In genomic region chr2L:13382351-13383029, dm6 we compare ENCODE assay signal across 4 fruit fly cellular contexts.
A peak's percentile ranks its signal among the peaks of the same experiment; 100 is the strongest.
TF ChIP-seq lines count a peak whose summit lies in the region.

TSS of gene loqs (plus strand) at chr2L:13382652.

- no peak for TF ChIP-seq CTCF in whole organism, embryonic (GFP tag; optimal IDR thresholded peaks at IDR 0.05; lab: Kevin White, UChicago)

TF ChIP-seq in whole organism, adult, 20 proteins besides CTCF, POLR2A, EP300 and RAD21:
- TF ChIP-seq CG1620 (GFP tag; optimal IDR thresholded peaks at IDR 0.05; lab: Kevin White, UChicago): peak; percentile 60
- TF ChIP-seq bab1 (GFP tag; optimal IDR thresholded peaks at IDR 0.05; lab: Kevin White, UChicago): peak; percentile 64
- TF ChIP-seq CG7101 (tag; optimal IDR thresholded peaks at IDR 0.05; lab: Kevin White, UChicago): peak; percentile 49
- peak; percentile 56 for TF ChIP-seq CG14711 (tag; optimal IDR thresholded peaks at IDR 0.05; lab: Kevin White, UChicago)
- TF ChIP-seq cnc (optimal IDR thresholded peaks at IDR 0.05; lab: Kevin White, UChicago): no peak

TF ChIP-seq in whole organism, embryonic, 481 proteins besides CTCF, POLR2A, EP300 and RAD21 (continues in another document):
- no peak for TF ChIP-seq CG9817 (tag; optimal IDR thresholded peaks at IDR 0.05; lab: Kevin White, UChicago)
- TF ChIP-seq HLH4C (GFP tag; IDR thresholded peaks at IDR 0.05; lab: Robert Waterston, UW; ENCODE audit: partially characterized antibody): 0 out of 3 replicates have a peak, but pooled peaks have one; percentile 46
- no peak for TF ChIP-seq tio (GFP tag; optimal IDR thresholded peaks at IDR 0.05; lab: Kevin White, UChicago)
- TF ChIP-seq CG1832 (GFP tag; optimal IDR thresholded peaks at IDR 0.05; lab: Kevin White, UChicago): no peak
- TF ChIP-seq row (GFP tag; IDR thresholded peaks at IDR 0.05; lab: Robert Waterston, UW): peak; percentile 62
- no peak for TF ChIP-seq gt (GFP tag; IDR thresholded peaks at IDR 0.05; lab: Robert Waterston, UW)
- no peak for TF ChIP-seq E2f1 (GFP tag; IDR thresholded peaks at IDR 0.05; lab: Robert Waterston, UW)
- TF ChIP-seq CG4404 (GFP tag; IDR thresholded peaks at IDR 0.05; lab: Robert Waterston, UW): no peak
- TF ChIP-seq abd-A (tag; optimal IDR thresholded peaks at IDR 0.05; lab: Kevin White, UChicago): no peak
- no peak for TF ChIP-seq CG17186 (GFP tag; optimal IDR thresholded peaks at IDR 0.05; lab: Kevin White, UChicago)
- no peak for TF ChIP-seq pfk (GFP tag; optimal IDR thresholded peaks at IDR 0.05; lab: Kevin White, UChicago)
- peak; percentile 99 for TF ChIP-seq onecut (GFP tag; IDR thresholded peaks at IDR 0.05; lab: Robert Waterston, UW)
- TF ChIP-seq hbn (GFP tag; IDR thresholded peaks at IDR 0.05; lab: Robert Waterston, UW; ENCODE audit: partially characterized antibody): no peak
- peak; percentile 49 for TF ChIP-seq CG12659 (GFP tag; optimal IDR thresholded peaks at IDR 0.05; lab: Kevin White, UChicago)
- TF ChIP-seq pzg (GFP tag; optimal IDR thresholded peaks at IDR 0.05; lab: Kevin White, UChicago): peak; percentile 25
- TF ChIP-seq Dp (GFP tag; optimal IDR thresholded peaks at IDR 0.05; lab: Kevin White, UChicago): peak; percentile 77
- TF ChIP-seq Deaf1 (tag; optimal IDR thresholded peaks at IDR 0.05; lab: Kevin White, UChicago): no peak
- TF ChIP-seq bigmax (GFP tag; optimal IDR thresholded peaks at IDR 0.05; lab: Kevin White, UChicago): no peak
- no peak for TF ChIP-seq CG7357 (GFP tag; IDR thresholded peaks at IDR 0.05; lab: Robert Waterston, UW)
- TF ChIP-seq CG8290 (GFP tag; optimal IDR thresholded peaks at IDR 0.05; lab: Kevin White, UChicago): peak; percentile 52
- TF ChIP-seq CG8290 (tag; optimal IDR thresholded peaks at IDR 0.05; lab: Kevin White, UChicago): no peak
- peak; percentile 68 for TF ChIP-seq MBD-R2 (GFP tag; IDR thresholded peaks at IDR 0.05; lab: Robert Waterston, UW)
- no peak for TF ChIP-seq psq (GFP tag; optimal IDR thresholded peaks at IDR 0.05; lab: Kevin White, UChicago)
- no peak for TF ChIP-seq Hr39 (optimal IDR thresholded peaks at IDR 0.05; lab: Kevin White, UChicago)
- TF ChIP-seq CG10267 (tag; optimal IDR thresholded peaks at IDR 0.05; lab: Kevin White, UChicago): peak; percentile 39
- no peak for TF ChIP-seq sob (GFP tag; IDR thresholded peaks at IDR 0.05; lab: Robert Waterston, UW)
- TF ChIP-seq Bgb (GFP tag; IDR thresholded peaks at IDR 0.05; lab: Robert Waterston, UW; ENCODE audit: partially characterized antibody): 0 out of 2 replicates have a peak, but pooled peaks have one; percentile 6
- peak; percentile 55 for TF ChIP-seq Dref (GFP tag; IDR thresholded peaks at IDR 0.05; lab: Robert Waterston, UW)
- no peak for TF ChIP-seq Lim3 (GFP tag; IDR thresholded peaks at IDR 0.05; lab: Robert Waterston, UW)

TF ChIP-seq in whole organism, prepupa, 60 proteins besides CTCF, POLR2A, EP300 and RAD21:
- TF ChIP-seq CG32006 (GFP tag; optimal IDR thresholded peaks at IDR 0.05; lab: Kevin White, UChicago) (no peak), CG3032 (tag; optimal IDR thresholded peaks at IDR 0.05; lab: Kevin White, UChicago) (no peak), Hr39 (GFP tag; optimal IDR thresholded peaks at IDR 0.05; lab: Kevin White, UChicago) (no peak), CG8632 (GFP tag; optimal IDR thresholded peaks at IDR 0.05; lab: Kevin White, UChicago) (no peak), dac (GFP tag; optimal IDR thresholded peaks at IDR 0.05; lab: Kevin White, UChicago) (no peak), esn (GFP tag; optimal IDR thresholded peaks at IDR 0.05; lab: Kevin White, UChicago) (peak; percentile 23), eg (GFP tag; IDR thresholded peaks at IDR 0.05; lab: Robert Waterston, UW) (no peak), CG10631 (GFP tag; optimal IDR thresholded peaks at IDR 0.05; lab: Kevin White, UChicago) (peak; percentile 3), Sox102F (GFP tag; optimal IDR thresholded peaks at IDR 0.05; lab: Kevin White, UChicago) (no peak), CG15336 (GFP tag; IDR thresholded peaks at IDR 0.05; lab: Robert Waterston, UW) (no peak), CG6808 (GFP tag; optimal IDR thresholded peaks at IDR 0.05; lab: Kevin White, UChicago) (no peak), CG10669 (GFP tag; optimal IDR thresholded peaks at IDR 0.05; lab: Kevin White, UChicago) (no peak), acj6 (GFP tag; optimal IDR thresholded peaks at IDR 0.05; lab: Kevin White, UChicago) (peak; percentile 3)

TF ChIP-seq in whole organism, wandering third instar larva, 38 proteins besides CTCF, POLR2A, EP300 and RAD21:
- TF ChIP-seq Dif (GFP tag; optimal IDR thresholded peaks at IDR 0.05; lab: Kevin White, UChicago; ENCODE audit: partially characterized antibody): no peak
- no peak for TF ChIP-seq CG9705 (GFP tag; optimal IDR thresholded peaks at IDR 0.05; lab: Kevin White, UChicago)
- TF ChIP-seq h (GFP tag; optimal IDR thresholded peaks at IDR 0.05; lab: Kevin White, UChicago): no peak
- TF ChIP-seq Rel (GFP tag; optimal IDR thresholded peaks at IDR 0.05; lab: Kevin White, UChicago): no peak
- peak; percentile 20 for TF ChIP-seq Rel (tag; optimal IDR thresholded peaks at IDR 0.05; lab: Kevin White, UChicago)
- peak; percentile 34 for TF ChIP-seq woc (GFP tag; optimal IDR thresholded peaks at IDR 0.05; lab: Kevin White, UChicago)
- peak in 1 of 2 experiments; percentile 28 for TF ChIP-seq foxo (GFP tag; optimal IDR thresholded peaks at IDR 0.05; lab: Kevin White, UChicago)
- TF ChIP-seq jim (GFP tag; optimal IDR thresholded peaks at IDR 0.05; lab: Kevin White, UChicago): no peak
- no peak for TF ChIP-seq GATAd (GFP tag; optimal IDR thresholded peaks at IDR 0.05; lab: Kevin White, UChicago)
